Worm (Caenorhabditis elegans) whole organism, L4/young adult: ENCODE measurements around the gene R148.8.

Experiments
- W03F9.2 ChIP-seq: fragments of 150-350 bp; optimal IDR thresholded peaks from 2 replicates; lab custom pipeline; 2014; ENCODE audit warnings: missing biosample characterization, missing genetic modification characterization
- dao-5 ChIP-seq: sonication (generic microtip); optimal IDR thresholded peaks from 2 replicates; lab custom pipeline; 2016; ENCODE audit warnings: missing genotype, missing genetic modification characterization, moderate library complexity, missing compliant biosample characterization
- him-1 ChIP-seq: sonication (generic microtip); optimal IDR thresholded peaks from 2 replicates; lab custom pipeline; 2016; ENCODE audit warnings: missing genotype, missing genetic modification reagents, missing genetic modification characterization, missing compliant biosample characterization

Gene R148.8

DNA sequence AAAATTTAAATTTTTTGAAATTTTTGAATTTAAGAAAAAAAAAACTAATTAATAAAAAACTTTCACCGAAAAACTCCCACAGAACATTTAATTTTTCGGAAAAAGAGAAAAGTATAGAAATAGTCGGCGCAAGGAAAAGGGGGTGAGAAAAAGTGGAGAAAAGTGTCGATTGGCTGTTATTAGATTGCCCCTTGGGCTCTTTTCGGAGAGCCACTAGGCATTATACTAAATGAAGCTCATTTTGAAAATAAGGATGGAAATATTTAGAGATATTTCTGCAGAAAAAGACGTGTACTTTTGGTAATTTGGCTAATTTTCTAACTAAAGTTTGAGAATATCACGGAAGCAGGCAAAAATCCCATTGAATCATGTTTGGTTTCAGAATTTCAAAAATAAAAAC, 32.8 kb downstream of the R148.8 start:
- TF ChIP-seq W03F9.2 (no peak), dao-5 (tag; lab: Kevin White, UChicago) (no peak), him-1 (no peak)

DNA sequence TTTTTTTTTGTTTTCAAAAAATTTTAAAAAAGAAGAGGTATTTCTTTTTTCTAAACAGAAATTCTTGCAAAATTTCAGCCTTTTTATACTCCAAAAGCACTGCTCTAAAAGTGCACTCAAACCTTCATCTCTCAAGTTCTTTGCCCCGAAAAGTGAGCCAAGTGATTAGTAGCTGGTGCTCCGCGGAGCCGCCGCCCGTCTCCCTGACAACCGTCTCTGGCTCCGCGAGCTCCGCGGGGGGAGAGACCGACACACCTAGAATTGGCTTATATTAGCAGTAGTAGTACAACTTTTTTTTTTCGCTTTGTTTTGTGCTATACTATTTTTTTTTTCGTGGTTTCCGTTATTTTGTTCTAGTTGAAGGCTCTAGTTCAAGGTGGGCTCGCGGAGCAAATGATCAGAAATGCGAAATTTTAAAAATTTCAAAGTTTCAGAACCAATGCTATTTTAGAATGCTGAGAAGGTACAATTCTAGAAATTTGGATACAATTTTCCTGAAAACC, 41.4 kb downstream of the R148.8 start, which contains the start of gene Y53G8AL.1:
TSS of gene Y53G8AL.1 (plus strand) at position 453 of the 503 bp plus-strand sequence.
- TF ChIP-seq him-1 (no peak), W03F9.2 (no peak), dao-5 (tag; lab: Kevin White, UChicago) (no peak)

DNA sequence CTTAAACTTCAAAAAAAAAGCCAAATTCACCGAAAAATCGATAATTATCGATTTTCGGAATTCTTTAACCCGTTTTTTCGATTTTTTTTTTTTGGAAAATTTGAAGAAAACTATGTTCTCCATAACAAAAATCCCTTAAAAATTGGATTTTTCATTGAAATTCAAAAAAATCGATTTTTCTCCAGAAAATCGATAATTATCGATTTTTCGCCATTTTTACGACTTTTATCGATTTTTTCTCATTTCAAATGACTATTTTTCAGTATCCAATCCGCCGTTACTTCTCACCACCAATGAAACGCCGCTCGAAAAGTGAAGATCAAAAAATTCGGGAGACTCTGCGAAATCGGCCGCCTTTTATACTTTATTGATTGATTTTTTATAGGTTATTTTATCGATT, 49.6 kb downstream of the R148.8 start:
- TF ChIP-seq W03F9.2 (no peak), dao-5 (tag; lab: Kevin White, UChicago) (no peak), him-1 (no peak)

DNA sequence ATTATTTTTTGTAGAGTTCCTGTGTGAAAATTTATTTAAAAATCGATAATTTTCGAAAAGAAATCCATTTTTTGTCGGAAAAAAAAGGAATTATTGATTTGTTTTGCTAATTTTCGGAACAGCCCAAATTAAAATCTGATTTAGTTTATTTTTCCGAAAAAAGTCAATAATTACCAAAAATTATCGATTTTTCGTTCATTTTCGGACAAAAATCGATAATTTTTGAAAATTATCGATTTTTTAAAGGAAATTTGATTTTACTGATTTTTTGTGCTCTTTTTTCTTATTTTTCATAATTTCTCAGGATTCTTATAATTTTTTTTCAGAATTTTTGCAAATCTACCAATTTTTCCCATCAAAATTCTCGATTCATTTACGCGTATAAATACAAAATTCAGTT, 50.1 kb downstream of the R148.8 start:
- TF ChIP-seq W03F9.2 (no peak), dao-5 (tag; lab: Kevin White, UChicago) (no peak), him-1 (no peak)
